Worm (Caenorhabditis elegans): ENCODE measurements around the gene T08H10.3.

DNA sequence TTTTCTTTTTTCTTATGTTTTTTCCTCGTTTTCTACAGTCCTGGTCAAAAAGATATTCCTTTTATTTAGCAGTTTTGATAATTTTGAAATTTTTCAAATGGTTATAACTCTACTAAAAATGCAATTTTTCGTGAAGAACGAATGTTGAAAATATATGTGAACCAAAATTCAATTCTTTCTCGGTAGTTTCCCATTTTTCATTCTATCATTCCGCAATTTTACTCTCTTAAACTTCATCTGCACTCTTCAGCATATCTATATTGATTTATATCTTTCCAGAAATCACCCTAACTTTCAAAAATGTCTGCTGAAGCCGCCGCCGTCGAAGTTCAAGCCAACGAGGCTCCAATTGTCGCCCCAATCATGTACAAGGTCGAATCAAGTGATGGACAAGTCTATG, 49.0 kb upstream of the T08H10.3 start, which contains the start of gene skr-7:
- TF ChIP-seq elt-4 (tag; optimal IDR thresholded peaks at IDR 0.05) (no peak), lin-11 (tag; optimal IDR thresholded peaks at IDR 0.05) (no peak), sox-2 (GFP tag; IDR thresholded peaks at IDR 0.05) (no peak), hlh-8 (tag; optimal IDR thresholded peaks at IDR 0.05) (no peak), syd-9 (tag; optimal IDR thresholded peaks at IDR 0.05) (no peak), nfya-1 (tag; optimal IDR thresholded peaks at IDR 0.05) (no peak), unc-86 (tag; optimal IDR thresholded peaks at IDR 0.05) (no peak), sox-4 (tag; optimal IDR thresholded peaks at IDR 0.05) (no peak), ztf-16 (tag; optimal IDR thresholded peaks at IDR 0.05) (no peak), npax-4 (tag; optimal IDR thresholded peaks at IDR 0.05) (no peak)

Data from whole organism, late embryonic.